Fruit fly (Drosophila melanogaster) Kc167 (cell line): Measurements from ENCODE around the gene TwdlK.

Experiments used
- insv ChIP-seq: fragments of >200 bp; optimal IDR thresholded peaks from 3 replicates; lab custom pipeline; 2018; ENCODE audit warnings: missing external identifiers
- psq ChIP-seq: fragments of >200 bp; optimal IDR thresholded peaks from 2 replicates; lab custom pipeline; 2017; ENCODE audit warnings: missing external identifiers

dm6 chr3R:26656140-26656539 lies 27.6 kb upstream of the TwdlK start, which contains the start of gene Tb:
- TF ChIP-seq psq (lab: Kevin White, UChicago) = no peak
- TF ChIP-seq insv = no peak
